Worm (Caenorhabditis elegans): ENCODE measurements around the gene nhr-150.

nhr-150 gene

ce11 chrV:15432457-15432856, 48.8 kb downstream of the nhr-150 start, which contains the start of gene T26H5.8:
TSS of gene T26H5.8 (minus strand) at chrV:15432726.
- TF ChIP-seq snpc-4 (tag; optimal IDR thresholded peaks at IDR 0.05) (no peak), ceh-43 (GFP tag; optimal IDR thresholded peaks at IDR 0.05) (no peak), ceh-83 (GFP tag; optimal IDR thresholded peaks at IDR 0.05) (no peak), unc-39 (tag; optimal IDR thresholded peaks at IDR 0.05) (no peak), pha-4 (tag; optimal IDR thresholded peaks at IDR 0.05) (no peak), tbx-8 (GFP tag; optimal IDR thresholded peaks at IDR 0.05) (no peak), nhr-237 (tag; optimal IDR thresholded peaks at IDR 0.05) (no peak), mep-1 (tag; optimal IDR thresholded peaks at IDR 0.05) (no peak), unc-120 (tag; optimal IDR thresholded peaks at IDR 0.05; ENCODE audit: poor library complexity, severe bottlenecking) (no peak), unc-62 (GFP tag; optimal IDR thresholded peaks at IDR 0.05) (no peak), ztf-11 (tag; optimal IDR thresholded peaks at IDR 0.05) (no peak), sem-2 (GFP tag; optimal IDR thresholded peaks at IDR 0.05) (no peak), hlh-1 (tag; optimal IDR thresholded peaks at IDR 0.05) (no peak)

ce11 chrV:15431322-15432052, 49.8 kb downstream of the nhr-150 start:
- no peak for TF ChIP-seq elt-1 (tag; optimal IDR thresholded peaks at IDR 0.05; ENCODE audit: borderline replicate concordance, insufficient read depth)
- TF ChIP-seq mep-1 (tag; optimal IDR thresholded peaks at IDR 0.05): no peak
- TF ChIP-seq lin-32 (GFP tag; optimal IDR thresholded peaks at IDR 0.05): no peak
- TF ChIP-seq ztf-11 (tag; optimal IDR thresholded peaks at IDR 0.05): no peak
- TF ChIP-seq ceh-83 (GFP tag; optimal IDR thresholded peaks at IDR 0.05): no peak
- TF ChIP-seq tbx-8 (GFP tag; optimal IDR thresholded peaks at IDR 0.05): no peak
- TF ChIP-seq M03D4.4 (tag; optimal IDR thresholded peaks at IDR 0.05): no peak
- TF ChIP-seq unc-62 (GFP tag; optimal IDR thresholded peaks at IDR 0.05): no peak
- no peak for TF ChIP-seq unc-120 (tag; optimal IDR thresholded peaks at IDR 0.05; ENCODE audit: poor library complexity, severe bottlenecking)
- no peak for TF ChIP-seq drap-1 (GFP tag; optimal IDR thresholded peaks at IDR 0.05)
- TF ChIP-seq sptf-1 (tag; optimal IDR thresholded peaks at IDR 0.05): no peak
- TF ChIP-seq nhr-12 (tag; optimal IDR thresholded peaks at IDR 0.05): no peak
